Worm (Caenorhabditis elegans): Measurements from ENCODE around the gene crm-1.

ce11 chrV:10277579-10277978, 54.3 kb downstream of the crm-1 start, which contains the start of gene lys-1:
- no peak for TF ChIP-seq hlh-15 (tag; optimal IDR thresholded peaks at IDR 0.05)
- TF ChIP-seq hlh-8 (tag; optimal IDR thresholded peaks at IDR 0.05) = no peak

All from whole organism, late embryonic.